Fruit fly (Drosophila melanogaster) whole organism, pupa: ENCODE measurements around the gene CG32795.

Source experiments
- CG10348 ChIP-seq: fragments of 200-800 bp; sonication (Bioruptor generic); IDR thresholded peaks from 2 replicates; pipeline ENCODE4 v1.3.6; 2022; ENCODE audit warnings: missing biosample characterization, missing genetic modification characterization
- CG12605 ChIP-seq: fragments of 200-800 bp; sonication (Bioruptor generic); IDR thresholded peaks from 2 replicates; pipeline ENCODE4 v1.3.6; 2022; ENCODE audit warnings: missing biosample characterization, missing genetic modification characterization
- CG13204 ChIP-seq: fragments of 200-800 bp; sonication (Bioruptor generic); optimal IDR thresholded peaks from 2 replicates; lab custom pipeline; 2018; ENCODE audit warnings: missing biosample characterization, mild to moderate bottlenecking, missing genetic modification characterization, moderate library complexity
- CG14655 ChIP-seq: fragments of 200-800 bp; sonication (Bioruptor generic); optimal IDR thresholded peaks from 3 replicates; lab custom pipeline; 2017; ENCODE audit warnings: mild to moderate bottlenecking, missing biosample characterization, missing genetic modification reagents, missing genetic modification characterization
- CG9948 ChIP-seq: fragments of 200-800 bp; sonication (Bioruptor generic); optimal IDR thresholded peaks from 2 replicates; lab custom pipeline; 2018; ENCODE audit warnings: missing biosample characterization, mild to moderate bottlenecking, missing genetic modification characterization, moderate library complexity
- D1 ChIP-seq: fragments of 200-800 bp; sonication (Bioruptor generic); optimal IDR thresholded peaks from 2 replicates; lab custom pipeline; 2018; ENCODE audit warnings: missing biosample characterization, mild to moderate bottlenecking, missing genetic modification characterization, moderate library complexity
- EcR ChIP-seq: fragments of 200-800 bp; sonication (Bioruptor generic); optimal IDR thresholded peaks from 3 replicates; lab custom pipeline; 2019; ENCODE audit warnings: missing biosample characterization, missing genetic modification characterization, mild to moderate bottlenecking, moderate library complexity, missing genetic modification reagents
- Pif1A ChIP-seq: fragments of 200-800 bp; sonication (Bioruptor generic); optimal IDR thresholded peaks from 3 replicates; lab custom pipeline; 2016; ENCODE audit warnings: missing biosample characterization, missing genetic modification characterization
- Pif1B ChIP-seq: fragments of 200-800 bp; sonication (Bioruptor generic); optimal IDR thresholded peaks from 3 replicates; lab custom pipeline; 2016; ENCODE audit warnings: missing biosample characterization, missing genetic modification characterization
- Snoo ChIP-seq: fragments of 200-800 bp; sonication (Bioruptor generic); optimal IDR thresholded peaks from 3 replicates; lab custom pipeline; 2017; ENCODE audit warnings: missing biosample characterization, mild to moderate bottlenecking, missing genetic modification characterization, inconsistent platforms
- fd96Ca ChIP-seq: fragments of 200-800 bp; sonication (Bioruptor generic); IDR thresholded peaks from 3 replicates; pipeline ENCODE4 v1.3.6; 2022; ENCODE audit warnings: missing biosample characterization, missing genetic modification characterization
- gl ChIP-seq: fragments of 200-800 bp; sonication (Bioruptor generic); optimal IDR thresholded peaks from 2 replicates; lab custom pipeline; 2018; ENCODE audit warnings: missing biosample characterization, mild to moderate bottlenecking, missing genetic modification characterization

dm6 chrX:2761198-2761597 lies 29.2 kb downstream of the CG32795 start:
- TF ChIP-seq Pif1B: no peak
- TF ChIP-seq CG10348 (GFP tag; lab: Robert Waterston, UW): no peak
- peak; percentile 6 for TF ChIP-seq CG14655
- no peak for TF ChIP-seq gl (tag; lab: Kevin White, UChicago)
- no peak for TF ChIP-seq Pif1A (GFP tag; lab: Kevin White, UChicago)
- no peak for TF ChIP-seq CG9948 (tag; lab: Kevin White, UChicago)
- no peak for TF ChIP-seq Snoo (tag; lab: Kevin White, UChicago)
- no peak for TF ChIP-seq CG12605 (GFP tag; lab: Robert Waterston, UW)
- TF ChIP-seq EcR (GFP tag; lab: Kevin White, UChicago): no peak
- 0 out of 3 replicates have a peak, but pooled peaks have one; percentile 43 for TF ChIP-seq fd96Ca (GFP tag; lab: Robert Waterston, UW)
- TF ChIP-seq CG13204: no peak
- TF ChIP-seq D1: no peak
